Worm (Caenorhabditis elegans) whole organism, young adult: ENCODE measurements around the gene K11H12.9.

Experiments
- B0019.2 ChIP-seq: fragments of 200-800 bp; sonication (Bioruptor generic); conservative IDR thresholded peaks from 2 replicates; pipeline ENCODE4 v1.3.6; 2022; ENCODE audit warnings: missing genetic modification reagents, missing genetic modification characterization, missing compliant biosample characterization
- B0035.1 ChIP-seq: sonication (generic microtip); optimal IDR thresholded peaks from 2 replicates; lab custom pipeline; 2016; ENCODE audit warnings: missing genetic modification characterization, mild to moderate bottlenecking, missing compliant biosample characterization, missing genotype, missing genetic modification reagents
- B0261.1 ChIP-seq: sonication (generic microtip); optimal IDR thresholded peaks from 2 replicates; lab custom pipeline; 2016; ENCODE audit warnings: mild to moderate bottlenecking, missing genetic modification characterization, moderate library complexity, missing compliant biosample characterization
- B0336.3 ChIP-seq: fragments of 200-800 bp; sonication (Bioruptor generic); IDR thresholded peaks from 2 replicates; pipeline ENCODE4 v1.3.6; 2022; ENCODE audit warnings: missing genetic modification characterization, missing compliant biosample characterization
- C06A6.2 ChIP-seq: fragments of 200-800 bp; sonication (Bioruptor generic); conservative IDR thresholded peaks from 2 replicates; pipeline ENCODE4 v1.3.6; 2022; ENCODE audit warnings: missing genetic modification characterization, missing compliant biosample characterization
- C17E4.6 ChIP-seq: fragments of 200-800 bp; sonication (Bioruptor generic); IDR thresholded peaks from 2 replicates; pipeline ENCODE4 v1.3.6; 2022; ENCODE audit warnings: missing genetic modification reagents, missing genetic modification characterization, missing compliant biosample characterization
- D2030.7 ChIP-seq: fragments of 200-800 bp; sonication (Bioruptor generic); IDR thresholded peaks from 2 replicates; pipeline ENCODE4 v1.3.6; 2022; ENCODE audit warnings: missing genetic modification reagents, missing genetic modification characterization, missing compliant biosample characterization
- F39B2.1 ChIP-seq: fragments of 200-800 bp; sonication (Bioruptor generic); IDR thresholded peaks from 2 replicates; pipeline ENCODE4 v1.3.6; 2022; ENCODE audit warnings: missing genetic modification reagents, missing genetic modification characterization, missing compliant biosample characterization
- F49E8.2 ChIP-seq: sonication (generic microtip); optimal IDR thresholded peaks from 3 replicates; lab custom pipeline; 2017; ENCODE audit warnings: missing genetic modification characterization, mild to moderate bottlenecking, missing compliant biosample characterization, antibody characterized with exemption, moderate library complexity; ENCODE audit not compliant: insufficient read depth
- F52B5.7 ChIP-seq: sonication (generic microtip); optimal IDR thresholded peaks from 2 replicates; lab custom pipeline; 2016; ENCODE audit warnings: mild to moderate bottlenecking, missing genetic modification characterization, missing compliant biosample characterization
- F57C9.4 ChIP-seq: sonication (generic microtip); optimal IDR thresholded peaks from 2 replicates; lab custom pipeline; 2017; ENCODE audit warnings: mild to moderate bottlenecking, missing genetic modification characterization, missing compliant biosample characterization
- K12H6.12 ChIP-seq: fragments of 200-800 bp; sonication (Bioruptor generic); optimal IDR thresholded peaks from 2 replicates; lab custom pipeline; 2018; ENCODE audit warnings: mild to moderate bottlenecking, missing genetic modification characterization, missing compliant biosample characterization
- Y56A3A.18 ChIP-seq: fragments of 200-800 bp; sonication (Bioruptor generic); IDR thresholded peaks from 2 replicates; pipeline ENCODE4 v1.3.6; 2022; ENCODE audit warnings: missing genetic modification reagents, missing genetic modification characterization, missing compliant biosample characterization
- Y79H2A.3 ChIP-seq: fragments of 200-800 bp; sonication (Bioruptor generic); conservative IDR thresholded peaks from 2 replicates; pipeline ENCODE4 v1.3.6; 2022; ENCODE audit warnings: missing genetic modification reagents, missing genetic modification characterization, missing compliant biosample characterization
- ZK185.1 ChIP-seq: sonication (generic microtip); optimal IDR thresholded peaks from 2 replicates; lab custom pipeline; 2016; ENCODE audit warnings: mild to moderate bottlenecking, missing genetic modification characterization, missing compliant biosample characterization; ENCODE audit not compliant: poor library complexity, severe bottlenecking
- attf-3 ChIP-seq: fragments of 200-800 bp; sonication (Bioruptor generic); conservative IDR thresholded peaks from 2 replicates; pipeline ENCODE4 v1.3.6; 2022; ENCODE audit warnings: missing genetic modification reagents, missing genetic modification characterization, missing compliant biosample characterization
- ceh-27 ChIP-seq: fragments of 200-800 bp; sonication (Bioruptor generic); optimal IDR thresholded peaks from 2 replicates; lab custom pipeline; 2018; ENCODE audit warnings: mild to moderate bottlenecking, missing genetic modification characterization, moderate library complexity, missing compliant biosample characterization
- ceh-40 ChIP-seq: fragments of 200-800 bp; sonication (Bioruptor generic); IDR thresholded peaks from 2 replicates; pipeline ENCODE4 v1.3.6; 2022; ENCODE audit warnings: missing genetic modification characterization, missing compliant biosample characterization
- ceh-58 ChIP-seq: fragments of 200-800 bp; sonication (Bioruptor generic); IDR thresholded peaks from 2 replicates; pipeline ENCODE4 v1.3.6; 2022; ENCODE audit warnings: missing genetic modification characterization, missing compliant biosample characterization
- ceh-91 ChIP-seq: fragments of 200-800 bp; sonication (Bioruptor generic); IDR thresholded peaks from 2 replicates; pipeline ENCODE4 v1.3.6; 2022; ENCODE audit warnings: missing genetic modification reagents, missing genetic modification characterization, missing compliant biosample characterization
- dpl-1 ChIP-seq: fragments of 150-350 bp; optimal IDR thresholded peaks from 2 replicates; lab custom pipeline; 2014; ENCODE audit warnings: missing biosample characterization, missing genetic modification reagents, missing genetic modification characterization
- hlh-26 ChIP-seq: fragments of 200-800 bp; sonication (Bioruptor generic); conservative IDR thresholded peaks from 2 replicates; pipeline ENCODE4 v1.3.6; 2022; ENCODE audit warnings: missing genetic modification reagents, missing genetic modification characterization, missing compliant biosample characterization
- hsf-1 ChIP-seq: fragments of 200-800 bp; sonication (Bioruptor generic); IDR thresholded peaks from 2 replicates; pipeline ENCODE4 v1.3.6; 2022; ENCODE audit warnings: missing genetic modification reagents, missing genetic modification characterization, missing compliant biosample characterization
- lag-1 ChIP-seq: fragments of 200-800 bp; sonication (Bioruptor generic); IDR thresholded peaks from 2 replicates; pipeline ENCODE4 v1.3.6; 2022; ENCODE audit warnings: missing genetic modification reagents, missing genetic modification characterization, missing compliant biosample characterization
- lin-35 ChIP-seq, 3 experiments: fragments of 150-350 bp in 2 of 3; sonication (generic microtip) in 1 of 3; optimal IDR thresholded peaks; 2 replicates each; lab custom pipeline; 2014 to 2018; ENCODE audit warnings: missing biosample characterization in 3 of 3, missing genetic modification characterization in 3 of 3, missing genetic modification reagents in 3 of 3
- lin-40 ChIP-seq: sonication (generic microtip); optimal IDR thresholded peaks from 2 replicates; lab custom pipeline; 2016; ENCODE audit warnings: missing genetic modification characterization, mild to moderate bottlenecking, missing compliant biosample characterization, missing genotype, missing genetic modification reagents
- madf-10 ChIP-seq: sonication (generic microtip); optimal IDR thresholded peaks from 2 replicates; lab custom pipeline; 2016; ENCODE audit warnings: mild to moderate bottlenecking, missing genetic modification characterization, missing compliant biosample characterization
- madf-6 ChIP-seq: fragments of 200-800 bp; sonication (Bioruptor generic); IDR thresholded peaks from 2 replicates; pipeline ENCODE4 v1.3.6; 2022; ENCODE audit warnings: missing genetic modification reagents, missing genetic modification characterization, missing compliant biosample characterization
- mcd-1 ChIP-seq: fragments of 200-800 bp; sonication (Bioruptor generic); IDR thresholded peaks from 2 replicates; pipeline ENCODE4 v1.3.6; 2022; ENCODE audit warnings: missing genetic modification reagents, missing genetic modification characterization, missing compliant biosample characterization
- mxl-1 ChIP-seq: sonication (generic microtip); optimal IDR thresholded peaks from 2 replicates; lab custom pipeline; 2016; ENCODE audit warnings: missing genetic modification characterization, missing compliant biosample characterization
- nfyb-1 ChIP-seq: fragments of 200-800 bp; sonication (Bioruptor generic); IDR thresholded peaks from 2 replicates; pipeline ENCODE4 v1.3.6; 2022; ENCODE audit warnings: missing genetic modification reagents, missing genetic modification characterization, missing compliant biosample characterization
- pbrm-1 ChIP-seq: fragments of 200-800 bp; sonication (Bioruptor generic); IDR thresholded peaks from 2 replicates; pipeline ENCODE4 v1.3.6; 2022; ENCODE audit warnings: missing genetic modification reagents, missing genetic modification characterization, missing compliant biosample characterization
- rcor-1 ChIP-seq: fragments of 200-800 bp; sonication (Bioruptor generic); IDR thresholded peaks from 2 replicates; pipeline ENCODE4 v1.3.6; 2022; ENCODE audit warnings: missing genetic modification reagents, missing genetic modification characterization, missing compliant biosample characterization
- sea-2 ChIP-seq: fragments of 200-800 bp; sonication (Bioruptor generic); IDR thresholded peaks from 2 replicates; pipeline ENCODE4 v1.3.6; 2022; ENCODE audit warnings: missing genetic modification characterization, missing compliant biosample characterization
- snpc-4 ChIP-seq, 5 experiments: fragments of 150-350 bp in 1 of 5; sonication (generic microtip) in 4 of 5; optimal IDR thresholded peaks; 2 replicates each; lab custom pipeline; 2014 to 2018; ENCODE audit warnings: missing genetic modification characterization in 5 of 5, missing biosample characterization in 3 of 5, antibody characterized with exemption in 2 of 5, mild to moderate bottlenecking in 2 of 5, missing compliant biosample characterization in 2 of 5, missing genotype in 2 of 5, moderate library complexity in 2 of 5, missing genetic modification reagents in 1 of 5
- tbp1 ChIP-seq: fragments of 200-800 bp; sonication (Bioruptor generic); optimal IDR thresholded peaks from 2 replicates; lab custom pipeline; 2018; ENCODE audit warnings: mild to moderate bottlenecking, missing genetic modification characterization, missing compliant biosample characterization
- tbx-9 ChIP-seq: sonication (generic microtip); optimal IDR thresholded peaks from 2 replicates; lab custom pipeline; 2016; ENCODE audit warnings: borderline replicate concordance, missing genetic modification characterization, inconsistent platforms, missing compliant biosample characterization
- unc-62 ChIP-seq: fragments of 150-350 bp; optimal IDR thresholded peaks from 2 replicates; lab custom pipeline; 2014; ENCODE audit warnings: missing biosample characterization, missing genetic modification reagents, missing genetic modification characterization
- ztf-18 ChIP-seq: sonication (generic microtip); optimal IDR thresholded peaks from 2 replicates; lab custom pipeline; 2016; ENCODE audit warnings: missing genotype, mild to moderate bottlenecking, missing genetic modification characterization, missing compliant biosample characterization
- ztf-25 ChIP-seq: fragments of 200-800 bp; sonication (Bioruptor generic); IDR thresholded peaks from 2 replicates; pipeline ENCODE4 v1.3.6; 2022; ENCODE audit warnings: missing genetic modification reagents, missing genetic modification characterization, missing compliant biosample characterization
- ztf-28 ChIP-seq: fragments of 200-800 bp; sonication (Bioruptor generic); IDR thresholded peaks from 2 replicates; pipeline ENCODE4 v1.3.6; 2022; ENCODE audit warnings: missing genetic modification reagents, missing genetic modification characterization, missing compliant biosample characterization
- ztf-6 ChIP-seq: fragments of 200-800 bp; sonication (Bioruptor generic); IDR thresholded peaks from 2 replicates; pipeline ENCODE4 v1.3.6; 2022; ENCODE audit warnings: missing genetic modification reagents, missing genetic modification characterization, missing compliant biosample characterization

Gene K11H12.9

DNA sequence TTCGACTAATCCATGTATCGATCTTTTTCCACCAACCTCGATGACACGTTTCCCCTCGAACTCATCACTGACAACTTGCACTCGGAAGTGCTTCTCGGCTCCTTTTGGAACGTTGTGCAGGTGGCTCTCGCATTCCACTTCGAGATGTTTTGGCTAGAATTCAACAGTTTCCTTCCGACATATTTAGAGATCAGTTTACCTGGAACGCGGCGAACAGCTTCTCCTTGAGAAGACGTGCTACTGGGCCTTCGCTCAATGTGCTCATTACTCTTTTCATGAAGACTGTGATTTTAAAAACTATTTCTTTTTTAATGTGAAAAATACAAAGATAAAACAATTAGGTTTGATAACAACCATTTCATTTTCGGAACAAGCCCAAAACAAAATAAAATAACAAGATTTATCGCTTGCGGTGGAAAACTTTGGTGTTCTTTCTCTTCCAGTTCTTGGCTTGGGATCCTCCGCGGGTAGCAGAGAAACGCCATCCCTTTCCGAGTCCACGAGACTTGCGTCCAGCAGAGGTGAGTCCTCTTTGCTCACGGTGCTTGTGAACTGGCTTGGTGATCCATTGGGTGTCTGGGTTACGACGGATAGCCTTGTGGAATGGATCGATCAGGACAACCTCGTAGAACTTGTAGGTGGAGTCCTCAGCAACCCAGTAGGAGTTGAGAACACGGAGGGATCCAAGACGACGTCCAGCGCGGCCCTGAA, 3.8 kb downstream of the K11H12.9 start, which contains the start of gene K11H12.1 (continued):
- peak; percentile 78 for TF ChIP-seq hsf-1 (GFP tag; lab: Robert Waterston, UW)
- TF ChIP-seq lin-35 (GFP tag; optimal IDR thresholded peaks at IDR 0.05; lab: Kevin White, UChicago) = peak in 1 of 3 experiments; percentile 23
- peak; percentile 8 for TF ChIP-seq tbp1 (GFP tag; lab: Kevin White, UChicago)
- TF ChIP-seq K12H6.12 = no peak
- peak; percentile 11 for TF ChIP-seq F52B5.7 (tag; lab: Kevin White, UChicago)
- peak; percentile 24 for TF ChIP-seq ZK185.1 (tag; lab: Kevin White, UChicago)
- peak; percentile 48; the same call in 1 of the 2 replicates for TF ChIP-seq rcor-1 (GFP tag; lab: Robert Waterston, UW)
- TF ChIP-seq B0261.1 (tag; lab: Kevin White, UChicago) = peak; percentile 2
- TF ChIP-seq D2030.7 = peak; percentile 42; the same call in 1 of the 2 replicates
- no peak for TF ChIP-seq unc-62 (GFP tag; lab: Kevin White, UChicago)
- no peak for TF ChIP-seq lag-1 (GFP tag; lab: Robert Waterston, UW)
- TF ChIP-seq B0336.3 (GFP tag; lab: Robert Waterston, UW) = peak; percentile 90
- TF ChIP-seq C17E4.6 (GFP tag; lab: Robert Waterston, UW) = peak; percentile 68; the same call in 1 of the 2 replicates
- no peak for TF ChIP-seq ceh-58 (GFP tag; lab: Robert Waterston, UW)

DNA sequence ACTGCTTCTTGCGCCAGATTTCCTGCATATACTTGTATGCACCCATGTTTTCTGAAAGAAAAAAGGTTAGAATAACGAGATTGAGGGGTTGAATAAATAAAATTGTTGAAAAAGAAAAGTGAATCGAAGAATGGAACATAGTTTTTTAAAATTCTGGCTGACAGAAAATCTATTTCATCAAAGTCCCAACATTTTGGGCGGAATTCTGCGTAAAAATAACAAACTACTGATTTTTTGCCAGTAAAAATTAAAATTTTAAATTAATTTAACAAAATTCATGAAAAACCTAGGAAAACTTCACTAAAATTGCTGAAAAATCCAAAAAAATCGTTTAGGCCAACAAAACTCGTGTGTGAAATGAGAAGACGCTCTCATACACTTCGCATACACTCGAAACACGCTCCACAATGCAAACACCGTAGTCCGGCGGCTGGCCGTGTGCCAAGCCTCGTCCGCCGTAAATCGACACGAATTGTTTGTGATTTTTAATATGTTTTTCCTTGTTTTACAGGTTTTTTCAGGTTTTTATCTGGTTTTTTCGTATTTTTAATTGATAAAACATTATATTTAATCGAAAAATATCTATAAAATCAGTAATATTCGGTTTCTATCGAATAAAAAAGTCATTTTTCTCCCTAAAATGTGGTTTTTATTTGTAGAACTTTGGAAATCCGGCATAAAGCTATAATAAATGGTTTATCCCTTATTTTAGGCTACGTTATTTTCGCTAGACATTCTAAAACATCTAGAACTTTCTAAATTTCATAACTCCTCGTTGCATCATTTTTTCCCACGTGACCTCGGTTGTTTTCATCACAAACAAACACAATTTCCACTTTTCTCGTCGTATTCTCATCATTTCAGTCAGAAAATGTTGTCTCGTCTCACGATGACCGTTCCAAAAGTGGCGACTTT, 5.3 kb downstream of the K11H12.9 start, which contains the start of the genes rpl-15 and K11H12.8:
TSS of gene rpl-15 (minus strand) at position 51 of the 915 bp plus-strand sequence.
TSS of gene K11H12.8 (plus strand) at position 865 of the 915 bp plus-strand sequence.
- TF ChIP-seq sea-2 (GFP tag; lab: Robert Waterston, UW) = peak; percentile 97
- TF ChIP-seq ztf-6 (GFP tag; lab: Robert Waterston, UW) = peak; percentile 100
- peak; percentile 98 for TF ChIP-seq F49E8.2
- peak; percentile 97 for TF ChIP-seq madf-10
- peak; percentile 96 for TF ChIP-seq dpl-1
- peak; percentile 98 for TF ChIP-seq ceh-91 (GFP tag; lab: Robert Waterston, UW)
- TF ChIP-seq Y79H2A.3 (GFP tag; lab: Robert Waterston, UW) = peak; percentile 99
- TF ChIP-seq B0035.1 = peak; percentile 93
- TF ChIP-seq nfyb-1 (GFP tag; lab: Robert Waterston, UW) = peak; percentile 99
- TF ChIP-seq mxl-1 = peak; percentile 64
- peak; percentile 98 for TF ChIP-seq C06A6.2 (GFP tag; lab: Robert Waterston, UW)
- TF ChIP-seq ceh-27 (GFP tag; lab: Kevin White, UChicago) = peak; percentile 100
- TF ChIP-seq attf-3 (GFP tag; lab: Robert Waterston, UW) = peak; percentile 91
- peak; percentile 99 for TF ChIP-seq Y56A3A.18 (GFP tag; lab: Robert Waterston, UW)
- TF ChIP-seq lin-35 (GFP tag; optimal IDR thresholded peaks at IDR 0.05; lab: Kevin White, UChicago) = peak; percentile 1 to 99 (median 93)
- peak; percentile 95 for TF ChIP-seq F57C9.4 (tag; lab: Kevin White, UChicago)
- TF ChIP-seq madf-6 (GFP tag; lab: Robert Waterston, UW) = peak; percentile 98
- TF ChIP-seq C17E4.6 (GFP tag; lab: Robert Waterston, UW) = peak; percentile 99
- TF ChIP-seq ztf-18 = peak; percentile 88
- peak; percentile 100 for TF ChIP-seq pbrm-1 (GFP tag; lab: Robert Waterston, UW)
- peak; percentile 99 for TF ChIP-seq ztf-28 (GFP tag; lab: Robert Waterston, UW)
- TF ChIP-seq ztf-25 (GFP tag; lab: Robert Waterston, UW) = peak; percentile 99
- TF ChIP-seq F39B2.1 (GFP tag; lab: Robert Waterston, UW) = peak; percentile 93
- TF ChIP-seq ceh-40 (GFP tag; lab: Robert Waterston, UW) = peak; percentile 94
- TF ChIP-seq B0261.1 (tag; lab: Kevin White, UChicago) = peak; percentile 58
- peak; percentile 100 for TF ChIP-seq B0019.2
- peak; percentile 95 for TF ChIP-seq snpc-4 (GFP tag; optimal IDR thresholded peaks at IDR 0.05; lab: Kevin White, UChicago)
- peak; percentile 95 to 97 (median 96) for TF ChIP-seq snpc-4 (tag; optimal IDR thresholded peaks at IDR 0.05; lab: Kevin White, UChicago)
- TF ChIP-seq mcd-1 (GFP tag; lab: Robert Waterston, UW) = peak; percentile 98
- no peak for TF ChIP-seq hlh-26 (GFP tag; lab: Robert Waterston, UW)
- no peak for TF ChIP-seq tbx-9 (tag; lab: Kevin White, UChicago)
- TF ChIP-seq lin-40 (tag; lab: Kevin White, UChicago) = peak; percentile 99
